Fruit fly (Drosophila melanogaster) whole organism, wandering third instar larva: ENCODE measurements around the gene CG15386.

Experiments
- Abd-B ChIP-seq: fragments of >200 bp; optimal IDR thresholded peaks from 2 replicates; lab custom pipeline; 2017; ENCODE audit warnings: missing biosample characterization, missing genetic modification characterization
- CG32264 ChIP-seq: fragments of 200-800 bp; sonication (Bioruptor generic); optimal IDR thresholded peaks from 2 replicates; lab custom pipeline; 2016; ENCODE audit warnings: missing biosample characterization, missing genetic modification characterization
- CG9705 ChIP-seq: fragments of 200-800 bp; sonication (Bioruptor generic); optimal IDR thresholded peaks from 2 replicates; lab custom pipeline; 2018; ENCODE audit warnings: missing biosample characterization, mild to moderate bottlenecking, missing genetic modification characterization
- CrebA ChIP-seq: fragments of 200-800 bp; sonication (Bioruptor generic); optimal IDR thresholded peaks from 2 replicates; lab custom pipeline; 2016; ENCODE audit warnings: missing biosample characterization, mild to moderate bottlenecking, missing genetic modification characterization, borderline replicate concordance
- Dfd ChIP-seq: fragments of >200 bp; optimal IDR thresholded peaks from 2 replicates; lab custom pipeline; 2017; ENCODE audit warnings: missing biosample characterization, missing genetic modification characterization
- Dif ChIP-seq: fragments of 200-275, 200-300 bp; sonication (Bioruptor generic); optimal IDR thresholded peaks from 2 replicates; lab custom pipeline; 2018; ENCODE audit warnings: missing biosample characterization, missing genetic modification characterization; ENCODE audit not compliant: partially characterized antibody
- GATAd ChIP-seq: sonication (Bioruptor generic); optimal IDR thresholded peaks from 2 replicates; lab custom pipeline; 2016; ENCODE audit warnings: missing biosample characterization, missing genetic modification characterization
- HLH106 ChIP-seq: fragments of 200-800 bp; optimal IDR thresholded peaks from 3 replicates; lab custom pipeline; 2019; ENCODE audit warnings: missing biosample characterization, mild to moderate bottlenecking, missing genetic modification characterization, moderate library complexity
- Hnf4 ChIP-seq: fragments of 200-800 bp; sonication (Bioruptor generic); optimal IDR thresholded peaks from 2 replicates; lab custom pipeline; 2016; ENCODE audit warnings: missing biosample characterization, mild to moderate bottlenecking, missing genetic modification characterization
- Hr78 ChIP-seq: fragments of >200 bp; optimal IDR thresholded peaks from 2 replicates; lab custom pipeline; 2017; ENCODE audit warnings: missing biosample characterization, missing genetic modification characterization
- Hr83 ChIP-seq: fragments of 200-300 bp; sonication (Bioruptor generic); optimal IDR thresholded peaks from 2 replicates; lab custom pipeline; 2016; ENCODE audit warnings: missing biosample characterization, mild to moderate bottlenecking, missing genetic modification characterization, moderate library complexity; ENCODE audit not compliant: poor library complexity, severe bottlenecking
- Jra ChIP-seq: sonication (Bioruptor generic); optimal IDR thresholded peaks from 2 replicates; lab custom pipeline; 2016; ENCODE audit warnings: missing biosample characterization, missing genetic modification characterization
- Mio ChIP-seq: sonication (Bioruptor generic); optimal IDR thresholded peaks from 2 replicates; lab custom pipeline; 2016; ENCODE audit warnings: missing biosample characterization, missing genetic modification characterization
- Myc ChIP-seq: fragments of >200 bp; optimal IDR thresholded peaks from 2 replicates; lab custom pipeline; 2017
- N ChIP-seq: fragments of >200 bp; optimal IDR thresholded peaks from 2 replicates; lab custom pipeline; 2018; ENCODE audit warnings: missing biosample characterization, missing external identifiers, missing genetic modification characterization
- OdsH ChIP-seq: fragments of 200-800 bp; sonication (Bioruptor generic); optimal IDR thresholded peaks from 2 replicates; lab custom pipeline; 2016; ENCODE audit warnings: missing biosample characterization, mild to moderate bottlenecking, missing genetic modification characterization
- Rel ChIP-seq, 2 experiments: fragments of 200-800 bp; sonication (Bioruptor generic) in 1 of 2; optimal IDR thresholded peaks; 2 replicates in 1 of 2; 3 replicates in 1 of 2; lab custom pipeline; 2016 to 2019; ENCODE audit warnings: mild to moderate bottlenecking in 2 of 2, missing biosample characterization in 2 of 2, missing genetic modification characterization in 2 of 2, moderate library complexity in 1 of 2
- Sp1 ChIP-seq: fragments of 200-800 bp; sonication (Bioruptor generic); optimal IDR thresholded peaks from 3 replicates; lab custom pipeline; 2019; ENCODE audit warnings: missing biosample characterization, mild to moderate bottlenecking, missing genetic modification characterization, moderate library complexity
- Vsx2 ChIP-seq: fragments of 200-300, 225-300 bp; sonication (Bioruptor generic); optimal IDR thresholded peaks from 2 replicates; lab custom pipeline; 2018; ENCODE audit warnings: missing biosample characterization, missing genetic modification characterization; ENCODE audit not compliant: partially characterized antibody
- br ChIP-seq: fragments of 200-800 bp; sonication (Bioruptor generic); optimal IDR thresholded peaks from 2 replicates; lab custom pipeline; 2016; ENCODE audit warnings: missing biosample characterization, missing genetic modification characterization
- brk ChIP-seq: fragments of 200-800 bp; sonication (Bioruptor generic); optimal IDR thresholded peaks from 2 replicates; lab custom pipeline; 2016; ENCODE audit warnings: missing biosample characterization, mild to moderate bottlenecking, missing genetic modification characterization
- dl ChIP-seq, 2 experiments: fragments of 175-275, 200-275 bp in 1 of 2; fragments of 200-275 bp in 1 of 2; sonication (Bioruptor generic); optimal IDR thresholded peaks; lab custom pipeline; 2018; ENCODE audit warnings: mild to moderate bottlenecking in 2 of 2, missing biosample characterization in 2 of 2, missing genetic modification characterization in 2 of 2, moderate library complexity in 2 of 2; ENCODE audit not compliant: partially characterized antibody in 2 of 2, insufficient read depth in 1 of 2
- dmrt93B ChIP-seq: fragments of 200-800 bp; sonication (Bioruptor generic); optimal IDR thresholded peaks from 2 replicates; lab custom pipeline; 2018; ENCODE audit warnings: missing biosample characterization, mild to moderate bottlenecking, missing genetic modification characterization
- dsf ChIP-seq: sonication (Bioruptor generic); optimal IDR thresholded peaks from 2 replicates; lab custom pipeline; 2016; ENCODE audit warnings: missing biosample characterization, missing genetic modification characterization, borderline replicate concordance
- ey ChIP-seq: fragments of 200-800 bp; sonication (Bioruptor generic); optimal IDR thresholded peaks from 2 replicates; lab custom pipeline; 2016; ENCODE audit warnings: missing biosample characterization, missing genetic modification characterization
- foxo ChIP-seq, 2 experiments: fragments of 200-800 bp; sonication (Bioruptor generic); optimal IDR thresholded peaks; 2 replicates in 1 of 2; 3 replicates in 1 of 2; lab custom pipeline; 2016 to 2017; ENCODE audit warnings: missing biosample characterization in 2 of 2, missing genetic modification characterization in 2 of 2
- fru ChIP-seq: fragments of 200-800 bp; sonication (Bioruptor generic); optimal IDR thresholded peaks from 3 replicates; lab custom pipeline; 2016; ENCODE audit warnings: missing biosample characterization, mild to moderate bottlenecking, missing genetic modification characterization
- h ChIP-seq: fragments of 200-800 bp; sonication (Bioruptor generic); optimal IDR thresholded peaks from 3 replicates; lab custom pipeline; 2016; ENCODE audit warnings: missing biosample characterization, mild to moderate bottlenecking, missing genetic modification characterization
- jim ChIP-seq: fragments of 175-275, 200-325 bp; sonication (Bioruptor generic); optimal IDR thresholded peaks from 2 replicates; lab custom pipeline; 2016; ENCODE audit warnings: missing biosample characterization, mild to moderate bottlenecking, missing genetic modification characterization
- lola ChIP-seq: fragments of >200 bp; optimal IDR thresholded peaks from 2 replicates; lab custom pipeline; 2017; ENCODE audit warnings: missing biosample characterization, missing genetic modification characterization
- pan ChIP-seq: fragments of >200 bp; optimal IDR thresholded peaks from 2 replicates; lab custom pipeline; 2017
- psq ChIP-seq: fragments of 200-800 bp; sonication (Bioruptor generic); optimal IDR thresholded peaks from 3 replicates; lab custom pipeline; 2017; ENCODE audit warnings: missing biosample characterization, mild to moderate bottlenecking, missing genetic modification characterization, moderate library complexity
- rgr ChIP-seq: fragments of 200-800 bp; sonication (Bioruptor generic); optimal IDR thresholded peaks from 3 replicates; lab custom pipeline; 2016; ENCODE audit warnings: missing biosample characterization, mild to moderate bottlenecking, missing genetic modification characterization
- sage ChIP-seq: fragments of 200-800 bp; sonication (Bioruptor generic); optimal IDR thresholded peaks from 2 replicates; lab custom pipeline; 2016; ENCODE audit warnings: missing biosample characterization, mild to moderate bottlenecking, missing genetic modification characterization
- sv ChIP-seq: fragments of 200-800 bp; sonication (Bioruptor generic); optimal IDR thresholded peaks from 3 replicates; lab custom pipeline; 2016; ENCODE audit warnings: missing biosample characterization, missing genetic modification characterization
- tai ChIP-seq: sonication (Bioruptor generic); optimal IDR thresholded peaks from 2 replicates; lab custom pipeline; 2016; ENCODE audit warnings: missing biosample characterization, missing genetic modification characterization
- usp ChIP-seq: fragments of >200 bp; optimal IDR thresholded peaks from 2 replicates; lab custom pipeline; 2017; ENCODE audit warnings: missing biosample characterization, missing genetic modification characterization
- woc ChIP-seq: sonication (Bioruptor generic); optimal IDR thresholded peaks from 2 replicates; lab custom pipeline; 2016; ENCODE audit warnings: missing biosample characterization, mild to moderate bottlenecking, missing genetic modification characterization

CG15386 gene

dm6 chr2L:2198119-2198494 lies 18.9 kb downstream of the CG15386 start:
- TF ChIP-seq fru (GFP tag; lab: Kevin White, UChicago) (no peak), N (GFP tag; lab: Kevin White, UChicago) (no peak), Myc (lab: Kevin White, UChicago) (no peak), Dif (GFP tag; lab: Kevin White, UChicago) (peak; percentile 27), rgr (GFP tag; lab: Kevin White, UChicago) (no peak), Dfd (GFP tag; lab: Kevin White, UChicago) (no peak), CrebA (GFP tag; lab: Kevin White, UChicago) (no peak), dmrt93B (GFP tag; lab: Kevin White, UChicago) (no peak), dl (GFP tag; optimal IDR thresholded peaks at IDR 0.05; lab: Kevin White, UChicago; ENCODE audit: insufficient read depth in 1 of 2, partially characterized antibody in 2 of 2) (peak in 1 of 2 experiments; percentile 23), Rel (GFP tag; optimal IDR thresholded peaks at IDR 0.05; lab: Kevin White, UChicago) (no peak), Rel (tag; optimal IDR thresholded peaks at IDR 0.05; lab: Kevin White, UChicago) (no peak)

dm6 chr2L:2197475-2198118 lies 19.4 kb downstream of the CG15386 start, which contains the start of gene COX7AL2:
TSS of gene COX7AL2 (minus strand) at chr2L:2197912.
- TF ChIP-seq foxo (GFP tag; optimal IDR thresholded peaks at IDR 0.05; lab: Kevin White, UChicago) (peak in 1 of 2 experiments; percentile 46), Mio (GFP tag; lab: Kevin White, UChicago) (no peak), Hnf4 (GFP tag; lab: Kevin White, UChicago) (no peak), usp (GFP tag; lab: Kevin White, UChicago) (no peak), Dfd (GFP tag; lab: Kevin White, UChicago) (no peak), pan (lab: Kevin White, UChicago) (no peak), brk (GFP tag; lab: Kevin White, UChicago) (no peak), sage (GFP tag; lab: Kevin White, UChicago) (no peak), dsf (GFP tag; lab: Kevin White, UChicago) (no peak), rgr (GFP tag; lab: Kevin White, UChicago) (peak; percentile 52), GATAd (no peak), CrebA (GFP tag; lab: Kevin White, UChicago) (no peak), Hr78 (GFP tag; lab: Kevin White, UChicago) (no peak), tai (no peak), Myc (lab: Kevin White, UChicago) (no peak), ey (GFP tag; lab: Kevin White, UChicago) (no peak), N (GFP tag; lab: Kevin White, UChicago) (no peak), dmrt93B (GFP tag; lab: Kevin White, UChicago) (peak; percentile 8), HLH106 (tag; lab: Kevin White, UChicago) (peak; percentile 7), sv (no peak), Rel (GFP tag; optimal IDR thresholded peaks at IDR 0.05; lab: Kevin White, UChicago) (no peak), Rel (tag; optimal IDR thresholded peaks at IDR 0.05; lab: Kevin White, UChicago) (peak; percentile 65), Dif (GFP tag; lab: Kevin White, UChicago) (no peak), jim (GFP tag; lab: Kevin White, UChicago) (no peak), Vsx2 (GFP tag; lab: Kevin White, UChicago) (no peak), woc (GFP tag; lab: Kevin White, UChicago) (no peak), h (no peak), CG9705 (GFP tag; lab: Kevin White, UChicago) (no peak), CG32264 (no peak), lola (GFP tag; lab: Kevin White, UChicago) (no peak), Sp1 (peak; percentile 5), Jra (GFP tag; lab: Kevin White, UChicago) (no peak), Abd-B (GFP tag; lab: Kevin White, UChicago) (no peak), OdsH (peak; percentile 44), Hr83 (GFP tag; lab: Kevin White, UChicago) (peak; percentile 49), fru (GFP tag; lab: Kevin White, UChicago) (no peak), br (GFP tag; lab: Kevin White, UChicago) (no peak), dl (GFP tag; optimal IDR thresholded peaks at IDR 0.05; lab: Kevin White, UChicago; ENCODE audit: insufficient read depth in 1 of 2, partially characterized antibody in 2 of 2) (peak in 1 of 2 experiments; percentile 49), psq (GFP tag; lab: Kevin White, UChicago) (peak; percentile 63)
